Fruit fly (Drosophila melanogaster): ENCODE measurements around the gene Atg4a.

Atg4a gene

dm6 chr2L:1094724-1095123 lies 14.0 kb downstream of the Atg4a start (continued):
- TF ChIP-seq CG11504 (tag; optimal IDR thresholded peaks at IDR 0.05) (peak; percentile 24), Dad (GFP tag; optimal IDR thresholded peaks at IDR 0.05) (no peak), ken (GFP tag; IDR thresholded peaks at IDR 0.05) (no peak), Med (GFP tag) (peak; percentile 68), zfh1 (GFP tag; IDR thresholded peaks at IDR 0.05) (no peak), bab2 (GFP tag; optimal IDR thresholded peaks at IDR 0.05) (no peak), fd3F (GFP tag; optimal IDR thresholded peaks at IDR 0.05) (no peak), CG8765 (GFP tag; IDR thresholded peaks at IDR 0.05) (no peak), CG15073 (GFP tag; optimal IDR thresholded peaks at IDR 0.05) (no peak), ewg (GFP tag; optimal IDR thresholded peaks at IDR 0.05) (peak; percentile 39), abd-A (tag; optimal IDR thresholded peaks at IDR 0.05) (no peak), Doc2 (GFP tag; IDR thresholded peaks at IDR 0.05) (no peak), CG12391 (tag; optimal IDR thresholded peaks at IDR 0.05) (peak; percentile 27), Fer1 (GFP tag; optimal IDR thresholded peaks at IDR 0.05) (peak; percentile 54), tna (GFP tag; IDR thresholded peaks at IDR 0.05; ENCODE audit: partially characterized antibody) (no peak), CG12071 (GFP tag; optimal IDR thresholded peaks at IDR 0.05) (peak; percentile 49), Atf-2 (GFP tag; optimal IDR thresholded peaks at IDR 0.05) (no peak), Fer3 (tag; optimal IDR thresholded peaks at IDR 0.05) (peak; percentile 27), BEAF-32 (GFP tag; optimal IDR thresholded peaks at IDR 0.05) (no peak), pum (GFP tag; optimal IDR thresholded peaks at IDR 0.05) (no peak), Meics (GFP tag; optimal IDR thresholded peaks at IDR 0.05) (no peak), run (tag; optimal IDR thresholded peaks at IDR 0.05) (no peak), CG7987 (GFP tag; optimal IDR thresholded peaks at IDR 0.05) (peak; percentile 58), Tbp (GFP tag; optimal IDR thresholded peaks at IDR 0.05) (no peak), tap (tag; optimal IDR thresholded peaks at IDR 0.05) (peak; percentile 3), pho (GFP tag; optimal IDR thresholded peaks at IDR 0.05) (no peak), CG10274 (GFP tag; optimal IDR thresholded peaks at IDR 0.05) (no peak), CG6854 (GFP tag; optimal IDR thresholded peaks at IDR 0.05) (peak; percentile 22), ci (GFP tag; IDR thresholded peaks at IDR 0.05) (peak; percentile 66), Taf1 (GFP tag; IDR thresholded peaks at IDR 0.05) (no peak), sens (GFP tag) (peak; percentile 44), CG3281 (GFP tag; optimal IDR thresholded peaks at IDR 0.05) (peak; percentile 43), CG8388 (GFP tag; optimal IDR thresholded peaks at IDR 0.05) (no peak), Dip2 (GFP tag; IDR thresholded peaks at IDR 0.05) (no peak), nmo (GFP tag; optimal IDR thresholded peaks at IDR 0.05) (no peak), trem (tag; optimal IDR thresholded peaks at IDR 0.05) (no peak), Opbp (GFP tag; IDR thresholded peaks at IDR 0.05; ENCODE audit: partially characterized antibody) (no peak), CG4360 (GFP tag; IDR thresholded peaks at IDR 0.05) (no peak), Hey (tag; optimal IDR thresholded peaks at IDR 0.05) (peak; percentile 17)

DNA sequence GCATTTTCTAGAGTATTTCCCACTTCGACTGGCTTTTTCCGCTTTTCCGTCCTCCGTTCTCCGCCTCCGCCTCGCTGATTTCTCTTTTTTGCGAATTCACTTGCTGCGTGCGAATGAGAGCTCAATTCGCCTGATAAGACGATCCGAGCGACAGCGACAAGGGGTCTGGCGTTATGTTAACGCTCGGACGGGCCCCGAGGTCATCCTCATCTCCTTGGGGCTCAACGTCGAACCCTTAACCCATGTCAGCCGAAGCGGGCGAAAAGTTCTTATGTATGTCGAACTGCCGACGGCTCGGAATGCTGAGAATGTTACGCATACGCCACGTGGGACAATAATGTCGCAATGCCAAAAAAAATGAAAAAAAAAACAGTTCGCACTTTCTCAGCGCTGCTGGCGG lies 14.7 kb downstream of the Atg4a start:
- peak in 1 of 2 experiments; percentile 23 for TF ChIP-seq Pdp1 (GFP tag; optimal IDR thresholded peaks at IDR 0.05)
- no peak for TF ChIP-seq CG16815 (GFP tag; optimal IDR thresholded peaks at IDR 0.05)
- no peak for TF ChIP-seq Usf (GFP tag; optimal IDR thresholded peaks at IDR 0.05)
- no peak for TF ChIP-seq Hand (GFP tag; optimal IDR thresholded peaks at IDR 0.05)
- TF ChIP-seq Optix (GFP tag; IDR thresholded peaks at IDR 0.05), result no peak
- TF ChIP-seq abd-A (tag; optimal IDR thresholded peaks at IDR 0.05), result peak; percentile 19
- TF ChIP-seq CG3163 (GFP tag; optimal IDR thresholded peaks at IDR 0.05), result no peak
- TF ChIP-seq Taf1 (GFP tag; IDR thresholded peaks at IDR 0.05), result no peak
- TF ChIP-seq CG1792 (GFP tag; optimal IDR thresholded peaks at IDR 0.05), result no peak
- no peak for TF ChIP-seq Nf-YC (tag; optimal IDR thresholded peaks at IDR 0.05)
- no peak for TF ChIP-seq CG4360 (GFP tag; IDR thresholded peaks at IDR 0.05)
- TF ChIP-seq inv (GFP tag; IDR thresholded peaks at IDR 0.05; ENCODE audit: partially characterized antibody), result no peak
- no peak for TF ChIP-seq Dek (tag; optimal IDR thresholded peaks at IDR 0.05)
- TF ChIP-seq CG18764 (GFP tag; optimal IDR thresholded peaks at IDR 0.05), result no peak
- TF ChIP-seq Abd-B (GFP tag; optimal IDR thresholded peaks at IDR 0.05), result no peak
- no peak for TF ChIP-seq HHEX (GFP tag; optimal IDR thresholded peaks at IDR 0.05)
- no peak for TF ChIP-seq unpg (GFP tag; optimal IDR thresholded peaks at IDR 0.05)

Data from whole organism, embryonic.